Worm (Caenorhabditis elegans): ENCODE results near the gene C02F5.10.

DNA sequence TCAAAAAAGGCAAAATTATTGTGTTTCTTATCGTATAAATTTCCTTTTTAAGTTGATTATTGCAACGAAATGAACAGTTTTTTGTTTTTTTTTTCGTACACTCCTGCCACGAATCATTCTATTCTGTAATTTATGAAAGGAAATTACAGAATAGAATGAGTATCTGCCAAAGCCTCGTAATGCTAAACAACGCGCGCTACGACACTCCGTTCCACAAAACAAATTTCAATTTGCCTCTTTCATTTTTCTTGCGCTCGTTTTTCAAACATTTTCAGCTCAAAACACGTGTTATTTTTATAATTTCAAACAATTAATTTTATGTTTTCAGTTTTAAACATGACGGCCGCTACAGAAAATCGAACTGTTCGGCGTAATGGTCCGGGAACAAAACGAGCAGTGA, 24.5 kb downstream of the C02F5.10 start, which contains the start of gene mob-4:
- TF ChIP-seq eor-1 (tag; optimal IDR thresholded peaks at IDR 0.05) (no peak), mdl-1 (tag; optimal IDR thresholded peaks at IDR 0.05) (no peak), fos-1 (tag; optimal IDR thresholded peaks at IDR 0.05) (no peak), ceh-16 (tag; optimal IDR thresholded peaks at IDR 0.05) (no peak), nhr-237 (tag; optimal IDR thresholded peaks at IDR 0.05) (no peak), snpc-4 (tag; optimal IDR thresholded peaks at IDR 0.05) (no peak), nhr-11 (tag; optimal IDR thresholded peaks at IDR 0.05) (no peak), pqm-1 (tag; optimal IDR thresholded peaks at IDR 0.05) (no peak), skn-1 (tag; optimal IDR thresholded peaks at IDR 0.05) (no peak), unc-39 (tag; optimal IDR thresholded peaks at IDR 0.05) (no peak), ztf-4 (tag; optimal IDR thresholded peaks at IDR 0.05) (no peak), nfya-1 (tag; optimal IDR thresholded peaks at IDR 0.05; ENCODE audit: insufficient read depth) (peak; percentile 11)

Measured in whole organism, L3 larva.